Fruit fly (Drosophila melanogaster) whole organism, embryonic: ENCODE results near the gene CG32573.

Experiments
- Aef1 ChIP-seq: fragments of 200-800 bp; sonication (Bioruptor generic); IDR thresholded peaks from 3 replicates; pipeline ENCODE4 v1.3.6; 2022; ENCODE audit warnings: missing biosample characterization, missing genetic modification characterization
- Atf6 ChIP-seq: fragments of 200-800 bp; sonication (Bioruptor generic); IDR thresholded peaks from 2 replicates; pipeline ENCODE4 v1.3.6; 2022; ENCODE audit warnings: missing biosample characterization, missing genetic modification characterization
- BEAF-32 ChIP-seq: fragments of 200-800 bp; sonication (Bioruptor generic); optimal IDR thresholded peaks from 3 replicates; lab custom pipeline; 2017; ENCODE audit warnings: missing biosample characterization, missing genetic modification characterization, mild to moderate bottlenecking, moderate library complexity, missing genetic modification reagents
- CG10366 ChIP-seq: fragments of 200-800 bp; sonication (Bioruptor generic); IDR thresholded peaks from 2 replicates; pipeline ENCODE4 v1.3.6; 2022; ENCODE audit warnings: missing biosample characterization, missing genetic modification characterization
- CG12299 ChIP-seq: fragments of 200-800 bp; sonication (Bioruptor generic); optimal IDR thresholded peaks from 2 replicates; lab custom pipeline; 2018; ENCODE audit warnings: missing biosample characterization, mild to moderate bottlenecking, missing genetic modification characterization
- CG12659 ChIP-seq: fragments of 200-800 bp; sonication (Bioruptor generic); optimal IDR thresholded peaks from 3 replicates; lab custom pipeline; 2017; ENCODE audit warnings: mild to moderate bottlenecking, missing biosample characterization, missing genetic modification reagents, missing genetic modification characterization
- CG14667 ChIP-seq: fragments of 200-800 bp; sonication (Bioruptor generic); IDR thresholded peaks from 2 replicates; pipeline ENCODE4 v1.3.6; 2022; ENCODE audit warnings: missing biosample characterization, missing genetic modification characterization
- CG1603 ChIP-seq: fragments of 200-800 bp; sonication (Bioruptor generic); optimal IDR thresholded peaks from 2 replicates; lab custom pipeline; 2019; ENCODE audit warnings: missing biosample characterization, mild to moderate bottlenecking, missing genetic modification characterization, moderate library complexity
- CG1832 ChIP-seq: fragments of 200-800 bp; sonication (Bioruptor generic); optimal IDR thresholded peaks from 2 replicates; lab custom pipeline; 2017; ENCODE audit warnings: missing biosample characterization, mild to moderate bottlenecking, missing genetic modification characterization, inconsistent platforms
- CG18764 ChIP-seq: fragments of 200-800 bp; sonication (Bioruptor generic); optimal IDR thresholded peaks from 3 replicates; lab custom pipeline; 2016; ENCODE audit warnings: missing biosample characterization, missing genetic modification characterization
- CG30020 ChIP-seq: fragments of 200-800 bp; optimal IDR thresholded peaks from 2 replicates; lab custom pipeline; 2019; ENCODE audit warnings: missing biosample characterization, mild to moderate bottlenecking, missing genetic modification characterization, moderate library complexity
- CG3838 ChIP-seq: fragments of 200-800 bp; sonication (Bioruptor generic); optimal IDR thresholded peaks from 3 replicates; lab custom pipeline; 2016; ENCODE audit warnings: missing biosample characterization, missing genetic modification characterization
- CG4424 ChIP-seq: fragments of 200-800 bp; sonication (Bioruptor generic); optimal IDR thresholded peaks from 3 replicates; lab custom pipeline; 2016; ENCODE audit warnings: missing biosample characterization, missing genetic modification characterization
- CG4820 ChIP-seq: fragments of 200-800 bp; sonication (Bioruptor generic); optimal IDR thresholded peaks from 3 replicates; lab custom pipeline; 2016; ENCODE audit warnings: missing biosample characterization, missing genetic modification characterization
- CG9437 ChIP-seq: fragments of 200-800 bp; sonication (Bioruptor generic); optimal IDR thresholded peaks from 2 replicates; lab custom pipeline; 2018; ENCODE audit warnings: missing biosample characterization, mild to moderate bottlenecking, missing genetic modification characterization
- CG9797 ChIP-seq: fragments of 200-800 bp; sonication (Bioruptor generic); optimal IDR thresholded peaks from 3 replicates; lab custom pipeline; 2018; ENCODE audit warnings: missing biosample characterization, mild to moderate bottlenecking, missing genetic modification characterization
- Camta ChIP-seq: fragments of 200-800 bp; sonication (Bioruptor generic); optimal IDR thresholded peaks from 2 replicates; lab custom pipeline; 2016; ENCODE audit warnings: missing biosample characterization, missing genetic modification characterization
- D ChIP-seq, 2 experiments: fragments of 200-800 bp in 1 of 2; fragments of >200 bp in 1 of 2; sonication (Bioruptor generic) in 1 of 2; optimal IDR thresholded peaks; 2 replicates in 1 of 2; 3 replicates in 1 of 2; lab custom pipeline; 2017; ENCODE audit warnings: mild to moderate bottlenecking in 1 of 2, missing biosample characterization in 1 of 2, missing genetic modification characterization in 1 of 2, missing genetic modification reagents in 1 of 2
- Dfd ChIP-seq, 2 experiments: fragments of >200 bp; optimal IDR thresholded peaks; 2 replicates each; lab custom pipeline; 2017; ENCODE audit warnings: missing biosample characterization in 2 of 2, missing genetic modification characterization in 2 of 2
- H15 ChIP-seq: fragments of 200-800 bp; sonication (Bioruptor generic); IDR thresholded peaks from 3 replicates; pipeline ENCODE4 v1.3.6; 2022; ENCODE audit warnings: missing biosample characterization, missing genetic modification characterization
- Max ChIP-seq: fragments of 200-800 bp; sonication (Bioruptor generic); optimal IDR thresholded peaks from 2 replicates; lab custom pipeline; 2016; ENCODE audit warnings: missing biosample characterization, mild to moderate bottlenecking, missing genetic modification characterization
- Meics ChIP-seq: fragments of 200-800 bp; sonication (Bioruptor generic); optimal IDR thresholded peaks from 2 replicates; lab custom pipeline; 2017; ENCODE audit warnings: missing biosample characterization, mild to moderate bottlenecking, missing genetic modification characterization
- NFAT ChIP-seq: fragments of 200-800 bp; sonication (Bioruptor generic); IDR thresholded peaks from 2 replicates; pipeline ENCODE4 v1.3.6; 2022; ENCODE audit warnings: missing biosample characterization, missing genetic modification characterization
- Oli ChIP-seq: fragments of 200-800 bp; sonication (Bioruptor generic); optimal IDR thresholded peaks from 2 replicates; lab custom pipeline; 2018; ENCODE audit warnings: missing biosample characterization, mild to moderate bottlenecking, missing genetic modification characterization, moderate library complexity
- Optix ChIP-seq: fragments of 200-800 bp; sonication (Bioruptor generic); IDR thresholded peaks from 3 replicates; pipeline ENCODE4 v1.3.6; 2022; ENCODE audit warnings: missing biosample characterization, missing genetic modification characterization
- Scr ChIP-seq: fragments of 200-800 bp; sonication (Bioruptor generic); IDR thresholded peaks from 2 replicates; pipeline ENCODE4 v1.3.6; 2022; ENCODE audit warnings: missing biosample characterization, missing genetic modification characterization; ENCODE audit not compliant: partially characterized antibody
- Sin3A ChIP-seq: fragments of >200 bp; optimal IDR thresholded peaks from 2 replicates; lab custom pipeline; 2018
- Ssrp ChIP-seq: fragments of 200-800 bp; sonication (Bioruptor generic); optimal IDR thresholded peaks from 2 replicates; lab custom pipeline; 2018; ENCODE audit warnings: missing biosample characterization, mild to moderate bottlenecking, missing genetic modification characterization, moderate library complexity
- bbx ChIP-seq: fragments of 200-800 bp; sonication (Bioruptor generic); IDR thresholded peaks from 2 replicates; pipeline ENCODE4 v1.3.6; 2022; ENCODE audit warnings: missing biosample characterization, missing genetic modification characterization; ENCODE audit not compliant: partially characterized antibody
- dan ChIP-seq: fragments of 200-800 bp; sonication (Bioruptor generic); IDR thresholded peaks from 2 replicates; pipeline ENCODE4 v1.3.6; 2022; ENCODE audit warnings: missing biosample characterization, missing genetic modification characterization
- dpn ChIP-seq, 2 experiments: fragments of 200-800 bp; sonication (Bioruptor generic); optimal IDR thresholded peaks; 3 replicates each; lab custom pipeline; 2016; ENCODE audit warnings: missing biosample characterization in 2 of 2, missing genetic modification characterization in 2 of 2
- ems ChIP-seq: fragments of 200-800 bp; sonication (Bioruptor generic); optimal IDR thresholded peaks from 3 replicates; lab custom pipeline; 2016; ENCODE audit warnings: missing biosample characterization, missing genetic modification characterization
- ewg ChIP-seq: fragments of 200-800 bp; sonication (Bioruptor generic); optimal IDR thresholded peaks from 3 replicates; lab custom pipeline; 2017; ENCODE audit warnings: mild to moderate bottlenecking, missing biosample characterization, missing genetic modification reagents, missing genetic modification characterization
- her ChIP-seq: fragments of 200-800 bp; sonication (Bioruptor generic); optimal IDR thresholded peaks from 2 replicates; lab custom pipeline; 2016; ENCODE audit warnings: missing biosample characterization, missing genetic modification characterization
- jumu ChIP-seq: fragments of 200-800 bp; sonication (Bioruptor generic); optimal IDR thresholded peaks from 3 replicates; lab custom pipeline; 2016; ENCODE audit warnings: missing biosample characterization, missing genetic modification characterization
- lmd ChIP-seq: fragments of 200-800 bp; sonication (Bioruptor generic); IDR thresholded peaks from 2 replicates; pipeline ENCODE4 v1.3.6; 2022; ENCODE audit warnings: missing biosample characterization, missing genetic modification characterization
- pita ChIP-seq: fragments of 200-800 bp; sonication (Bioruptor generic); optimal IDR thresholded peaks from 2 replicates; lab custom pipeline; 2017; ENCODE audit warnings: missing biosample characterization, mild to moderate bottlenecking, missing genetic modification characterization
- pros ChIP-seq: fragments of 200-800 bp; sonication (Bioruptor generic); optimal IDR thresholded peaks from 3 replicates; lab custom pipeline; 2019; ENCODE audit warnings: missing biosample characterization, mild to moderate bottlenecking, missing genetic modification characterization, moderate library complexity
- ro ChIP-seq: fragments of 200-800 bp; sonication (Bioruptor generic); IDR thresholded peaks from 2 replicates; pipeline ENCODE4 v1.3.6; 2022; ENCODE audit warnings: missing biosample characterization, missing genetic modification characterization
- sens-2 ChIP-seq: fragments of 200-800 bp; sonication (Bioruptor generic); IDR thresholded peaks from 2 replicates; pipeline ENCODE4 v1.3.6; 2022; ENCODE audit warnings: missing biosample characterization, missing genetic modification characterization
- sima ChIP-seq: fragments of 200-800 bp; sonication (Bioruptor generic); optimal IDR thresholded peaks from 2 replicates; lab custom pipeline; 2016; ENCODE audit warnings: missing biosample characterization, missing genetic modification characterization
- sr ChIP-seq: fragments of 200-800 bp; sonication (Bioruptor generic); IDR thresholded peaks from 3 replicates; pipeline ENCODE4 v1.3.6; 2022; ENCODE audit warnings: missing biosample characterization, missing genetic modification characterization
- sug ChIP-seq: fragments of 200-800 bp; optimal IDR thresholded peaks from 2 replicates; lab custom pipeline; 2019; ENCODE audit warnings: missing biosample characterization, mild to moderate bottlenecking, missing genetic modification characterization, moderate library complexity
- tio ChIP-seq: fragments of 200-800 bp; sonication (Bioruptor generic); optimal IDR thresholded peaks from 2 replicates; lab custom pipeline; 2017; ENCODE audit warnings: missing biosample characterization, missing genetic modification characterization, inconsistent platforms
- ttk ChIP-seq: fragments of 200-800 bp; sonication (Bioruptor generic); IDR thresholded peaks from 2 replicates; pipeline ENCODE4 v2.1.2; 2022; ENCODE audit warnings: missing biosample characterization, missing genetic modification characterization
- twi ChIP-seq: fragments of 200-800 bp; optimal IDR thresholded peaks from 2 replicates; lab custom pipeline; 2019; ENCODE audit warnings: missing biosample characterization, mild to moderate bottlenecking, missing genetic modification characterization, moderate library complexity
- zen ChIP-seq: fragments of 200-800 bp; sonication (Bioruptor generic); optimal IDR thresholded peaks from 3 replicates; lab custom pipeline; 2018; ENCODE audit warnings: missing biosample characterization, mild to moderate bottlenecking, missing genetic modification characterization, moderate library complexity
- zen2 ChIP-seq: fragments of 200-800 bp; sonication (Bioruptor generic); IDR thresholded peaks from 3 replicates; pipeline ENCODE4 v1.3.6; 2022; ENCODE audit warnings: missing biosample characterization, missing genetic modification characterization; ENCODE audit not compliant: partially characterized antibody

CG32573 gene

DNA sequence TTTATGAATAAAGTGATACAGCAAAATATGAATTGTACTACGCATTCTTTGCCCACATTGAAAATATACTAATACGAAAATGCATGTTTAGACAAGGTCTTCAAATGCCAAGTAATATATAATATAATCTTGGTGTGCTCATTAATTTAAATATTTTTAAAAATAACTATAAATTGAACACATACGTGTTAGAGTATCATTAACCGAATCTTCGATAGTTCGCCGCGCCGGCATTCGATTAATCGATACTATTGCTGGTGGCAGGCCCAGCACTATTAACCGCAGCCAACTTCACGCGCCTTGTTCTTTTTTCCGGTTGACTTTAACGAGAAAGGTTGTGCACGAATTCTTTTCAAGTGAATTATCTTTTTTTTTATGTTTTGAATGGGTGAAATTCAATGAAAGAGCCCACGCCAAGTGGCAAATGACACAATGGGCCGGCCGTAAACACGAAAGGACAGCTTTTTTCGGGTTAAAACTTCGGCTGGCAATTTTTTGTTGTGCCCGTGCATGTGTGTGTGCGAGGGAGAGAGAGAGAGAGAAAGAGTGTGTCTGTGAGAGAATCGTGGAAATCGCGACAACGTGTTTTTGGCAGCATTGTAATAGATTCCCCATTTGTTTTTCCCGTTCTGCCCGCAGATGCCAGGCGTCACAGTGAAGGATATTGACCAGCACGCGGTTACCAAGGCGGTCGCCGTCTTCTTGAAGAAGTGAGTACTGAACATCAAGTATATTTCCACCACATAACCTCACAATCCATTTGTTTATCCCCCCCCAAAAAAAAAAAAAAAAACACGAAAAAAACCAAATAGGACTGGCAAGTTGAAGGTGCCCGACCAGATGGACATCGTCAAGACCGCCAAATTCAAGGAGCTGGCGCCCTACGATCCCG, 13.3 kb upstream of the CG32573 start, which contains the start of gene RpS19a (continued):
- TF ChIP-seq Meics (GFP tag; lab: Kevin White, UChicago): peak; percentile 89
- peak; percentile 49 for TF ChIP-seq Sin3A (lab: Kevin White, UChicago)
- TF ChIP-seq CG10366 (GFP tag; lab: Robert Waterston, UW): peak; percentile 70
- TF ChIP-seq CG14667: no peak; the same call in 1 of the 2 replicates
- peak; percentile 47 for TF ChIP-seq CG9797 (GFP tag; lab: Kevin White, UChicago)
- TF ChIP-seq ewg (GFP tag; lab: Kevin White, UChicago): peak; percentile 54
- no peak; the same call in 2 of the 3 replicates for TF ChIP-seq zen2 (GFP tag; lab: Robert Waterston, UW)
- no peak for TF ChIP-seq sima (GFP tag; lab: Kevin White, UChicago)
- peak; percentile 41 for TF ChIP-seq Camta
- peak; percentile 40 for TF ChIP-seq zen (tag; lab: Kevin White, UChicago)
- TF ChIP-seq NFAT: peak; percentile 88
- no peak for TF ChIP-seq jumu (GFP tag; lab: Kevin White, UChicago)
- peak; percentile 62 for TF ChIP-seq ttk
- peak; percentile 64 for TF ChIP-seq Aef1 (GFP tag; lab: Robert Waterston, UW)
- TF ChIP-seq CG3838 (GFP tag; lab: Kevin White, UChicago): no peak
- TF ChIP-seq D (optimal IDR thresholded peaks at IDR 0.05; lab: Kevin White, UChicago): no peak
- peak; percentile 66 for TF ChIP-seq D (GFP tag; optimal IDR thresholded peaks at IDR 0.05; lab: Kevin White, UChicago)
- TF ChIP-seq Oli (tag; lab: Kevin White, UChicago): peak; percentile 62
- peak; percentile 19 to 52 for TF ChIP-seq dpn (GFP tag; optimal IDR thresholded peaks at IDR 0.05; lab: Kevin White, UChicago)
- no peak for TF ChIP-seq pita
- peak; percentile 81 for TF ChIP-seq sens-2 (GFP tag; lab: Robert Waterston, UW)
- no peak for TF ChIP-seq Dfd (GFP tag; optimal IDR thresholded peaks at IDR 0.05; lab: Kevin White, UChicago)
- peak; percentile 82 for TF ChIP-seq BEAF-32 (GFP tag; lab: Kevin White, UChicago)
- TF ChIP-seq Scr (GFP tag; lab: Robert Waterston, UW): peak; percentile 66; the same call in 1 of the 2 replicates
- TF ChIP-seq ro (GFP tag; lab: Robert Waterston, UW): no peak; the same call in 1 of the 2 replicates
- peak; percentile 40 for TF ChIP-seq pros (GFP tag; lab: Kevin White, UChicago)
- TF ChIP-seq her (GFP tag; lab: Kevin White, UChicago): peak; percentile 13
- peak; percentile 74 for TF ChIP-seq CG9437 (GFP tag; lab: Kevin White, UChicago)
- TF ChIP-seq tio (GFP tag; lab: Kevin White, UChicago): peak; percentile 14
- TF ChIP-seq Optix: peak; percentile 66; the same call in 2 of the 3 replicates
- TF ChIP-seq CG4820 (GFP tag; lab: Kevin White, UChicago): peak; percentile 38
- peak; percentile 11 for TF ChIP-seq bbx (GFP tag; lab: Robert Waterston, UW)
- TF ChIP-seq CG4424 (GFP tag; lab: Kevin White, UChicago): peak; percentile 76
- TF ChIP-seq CG12299: peak; percentile 63
- TF ChIP-seq lmd (GFP tag; lab: Robert Waterston, UW): peak; percentile 26
- TF ChIP-seq sr (GFP tag; lab: Robert Waterston, UW): peak; percentile 71; the same call in 2 of the 3 replicates
- TF ChIP-seq CG1603 (tag; lab: Kevin White, UChicago): peak; percentile 61
- TF ChIP-seq Atf6 (GFP tag; lab: Robert Waterston, UW): peak; percentile 69
- TF ChIP-seq CG30020 (tag; lab: Kevin White, UChicago): peak; percentile 44
- TF ChIP-seq Ssrp (tag; lab: Kevin White, UChicago): peak; percentile 21
- TF ChIP-seq CG18764 (GFP tag; lab: Kevin White, UChicago): peak; percentile 39
- peak; percentile 84 for TF ChIP-seq CG12659 (GFP tag; lab: Kevin White, UChicago)
- TF ChIP-seq twi (tag; lab: Kevin White, UChicago): peak; percentile 38
- peak; percentile 15 for TF ChIP-seq ems (GFP tag; lab: Kevin White, UChicago)
- TF ChIP-seq sug (tag; lab: Kevin White, UChicago): peak; percentile 78
- TF ChIP-seq H15 (GFP tag; lab: Robert Waterston, UW): peak; percentile 67; the same call in 2 of the 3 replicates
- peak; percentile 42 for TF ChIP-seq Max
- peak; percentile 53 for TF ChIP-seq CG1832 (GFP tag; lab: Kevin White, UChicago)
- TF ChIP-seq dan (GFP tag; lab: Robert Waterston, UW): no peak
